Fruit fly (Drosophila melanogaster) whole organism, wandering third instar larva: Measurements from ENCODE around the gene Cpr67Fb.

Source experiments
- Abd-B ChIP-seq: fragments of >200 bp; optimal IDR thresholded peaks from 2 replicates; lab custom pipeline; 2017; ENCODE audit warnings: missing biosample characterization, missing genetic modification characterization
- CG32264 ChIP-seq: fragments of 200-800 bp; sonication (Bioruptor generic); optimal IDR thresholded peaks from 2 replicates; lab custom pipeline; 2016; ENCODE audit warnings: missing biosample characterization, missing genetic modification characterization
- CG9705 ChIP-seq: fragments of 200-800 bp; sonication (Bioruptor generic); optimal IDR thresholded peaks from 2 replicates; lab custom pipeline; 2018; ENCODE audit warnings: missing biosample characterization, mild to moderate bottlenecking, missing genetic modification characterization
- Dfd ChIP-seq: fragments of >200 bp; optimal IDR thresholded peaks from 2 replicates; lab custom pipeline; 2017; ENCODE audit warnings: missing biosample characterization, missing genetic modification characterization
- Dif ChIP-seq: fragments of 200-275, 200-300 bp; sonication (Bioruptor generic); optimal IDR thresholded peaks from 2 replicates; lab custom pipeline; 2018; ENCODE audit warnings: missing biosample characterization, missing genetic modification characterization; ENCODE audit not compliant: partially characterized antibody
- GATAd ChIP-seq: sonication (Bioruptor generic); optimal IDR thresholded peaks from 2 replicates; lab custom pipeline; 2016; ENCODE audit warnings: missing biosample characterization, missing genetic modification characterization
- HLH106 ChIP-seq: fragments of 200-800 bp; optimal IDR thresholded peaks from 3 replicates; lab custom pipeline; 2019; ENCODE audit warnings: missing biosample characterization, mild to moderate bottlenecking, missing genetic modification characterization, moderate library complexity
- Hnf4 ChIP-seq: fragments of 200-800 bp; sonication (Bioruptor generic); optimal IDR thresholded peaks from 2 replicates; lab custom pipeline; 2016; ENCODE audit warnings: missing biosample characterization, mild to moderate bottlenecking, missing genetic modification characterization
- Hr78 ChIP-seq: fragments of >200 bp; optimal IDR thresholded peaks from 2 replicates; lab custom pipeline; 2017; ENCODE audit warnings: missing biosample characterization, missing genetic modification characterization
- Hr83 ChIP-seq: fragments of 200-300 bp; sonication (Bioruptor generic); optimal IDR thresholded peaks from 2 replicates; lab custom pipeline; 2016; ENCODE audit warnings: missing biosample characterization, mild to moderate bottlenecking, missing genetic modification characterization, moderate library complexity; ENCODE audit not compliant: poor library complexity, severe bottlenecking
- Mio ChIP-seq: sonication (Bioruptor generic); optimal IDR thresholded peaks from 2 replicates; lab custom pipeline; 2016; ENCODE audit warnings: missing biosample characterization, missing genetic modification characterization
- Myc ChIP-seq: fragments of >200 bp; optimal IDR thresholded peaks from 2 replicates; lab custom pipeline; 2017
- N ChIP-seq: fragments of >200 bp; optimal IDR thresholded peaks from 2 replicates; lab custom pipeline; 2018; ENCODE audit warnings: missing biosample characterization, missing external identifiers, missing genetic modification characterization
- OdsH ChIP-seq: fragments of 200-800 bp; sonication (Bioruptor generic); optimal IDR thresholded peaks from 2 replicates; lab custom pipeline; 2016; ENCODE audit warnings: missing biosample characterization, mild to moderate bottlenecking, missing genetic modification characterization
- Rel ChIP-seq, 2 experiments: fragments of 200-800 bp; sonication (Bioruptor generic) in 1 of 2; optimal IDR thresholded peaks; 2 replicates in 1 of 2; 3 replicates in 1 of 2; lab custom pipeline; 2016 to 2019; ENCODE audit warnings: mild to moderate bottlenecking in 2 of 2, missing biosample characterization in 2 of 2, missing genetic modification characterization in 2 of 2, moderate library complexity in 1 of 2
- Sp1 ChIP-seq: fragments of 200-800 bp; sonication (Bioruptor generic); optimal IDR thresholded peaks from 3 replicates; lab custom pipeline; 2019; ENCODE audit warnings: missing biosample characterization, mild to moderate bottlenecking, missing genetic modification characterization, moderate library complexity
- Vsx2 ChIP-seq: fragments of 200-300, 225-300 bp; sonication (Bioruptor generic); optimal IDR thresholded peaks from 2 replicates; lab custom pipeline; 2018; ENCODE audit warnings: missing biosample characterization, missing genetic modification characterization; ENCODE audit not compliant: partially characterized antibody
- br ChIP-seq: fragments of 200-800 bp; sonication (Bioruptor generic); optimal IDR thresholded peaks from 2 replicates; lab custom pipeline; 2016; ENCODE audit warnings: missing biosample characterization, missing genetic modification characterization
- brk ChIP-seq: fragments of 200-800 bp; sonication (Bioruptor generic); optimal IDR thresholded peaks from 2 replicates; lab custom pipeline; 2016; ENCODE audit warnings: missing biosample characterization, mild to moderate bottlenecking, missing genetic modification characterization
- dl ChIP-seq, 2 experiments: fragments of 175-275, 200-275 bp in 1 of 2; fragments of 200-275 bp in 1 of 2; sonication (Bioruptor generic); optimal IDR thresholded peaks; lab custom pipeline; 2018; ENCODE audit warnings: mild to moderate bottlenecking in 2 of 2, missing biosample characterization in 2 of 2, missing genetic modification characterization in 2 of 2, moderate library complexity in 2 of 2; ENCODE audit not compliant: partially characterized antibody in 2 of 2, insufficient read depth in 1 of 2
- dsf ChIP-seq: sonication (Bioruptor generic); optimal IDR thresholded peaks from 2 replicates; lab custom pipeline; 2016; ENCODE audit warnings: missing biosample characterization, missing genetic modification characterization, borderline replicate concordance
- ey ChIP-seq: fragments of 200-800 bp; sonication (Bioruptor generic); optimal IDR thresholded peaks from 2 replicates; lab custom pipeline; 2016; ENCODE audit warnings: missing biosample characterization, missing genetic modification characterization
- foxo ChIP-seq, 2 experiments: fragments of 200-800 bp; sonication (Bioruptor generic); optimal IDR thresholded peaks; 2 replicates in 1 of 2; 3 replicates in 1 of 2; lab custom pipeline; 2016 to 2017; ENCODE audit warnings: missing biosample characterization in 2 of 2, missing genetic modification characterization in 2 of 2
- fru ChIP-seq: fragments of 200-800 bp; sonication (Bioruptor generic); optimal IDR thresholded peaks from 3 replicates; lab custom pipeline; 2016; ENCODE audit warnings: missing biosample characterization, mild to moderate bottlenecking, missing genetic modification characterization
- h ChIP-seq: fragments of 200-800 bp; sonication (Bioruptor generic); optimal IDR thresholded peaks from 3 replicates; lab custom pipeline; 2016; ENCODE audit warnings: missing biosample characterization, mild to moderate bottlenecking, missing genetic modification characterization
- jim ChIP-seq: fragments of 175-275, 200-325 bp; sonication (Bioruptor generic); optimal IDR thresholded peaks from 2 replicates; lab custom pipeline; 2016; ENCODE audit warnings: missing biosample characterization, mild to moderate bottlenecking, missing genetic modification characterization
- lola ChIP-seq: fragments of >200 bp; optimal IDR thresholded peaks from 2 replicates; lab custom pipeline; 2017; ENCODE audit warnings: missing biosample characterization, missing genetic modification characterization
- psq ChIP-seq: fragments of 200-800 bp; sonication (Bioruptor generic); optimal IDR thresholded peaks from 3 replicates; lab custom pipeline; 2017; ENCODE audit warnings: missing biosample characterization, mild to moderate bottlenecking, missing genetic modification characterization, moderate library complexity
- rgr ChIP-seq: fragments of 200-800 bp; sonication (Bioruptor generic); optimal IDR thresholded peaks from 3 replicates; lab custom pipeline; 2016; ENCODE audit warnings: missing biosample characterization, mild to moderate bottlenecking, missing genetic modification characterization
- sage ChIP-seq: fragments of 200-800 bp; sonication (Bioruptor generic); optimal IDR thresholded peaks from 2 replicates; lab custom pipeline; 2016; ENCODE audit warnings: missing biosample characterization, mild to moderate bottlenecking, missing genetic modification characterization
- sv ChIP-seq: fragments of 200-800 bp; sonication (Bioruptor generic); optimal IDR thresholded peaks from 3 replicates; lab custom pipeline; 2016; ENCODE audit warnings: missing biosample characterization, missing genetic modification characterization
- tai ChIP-seq: sonication (Bioruptor generic); optimal IDR thresholded peaks from 2 replicates; lab custom pipeline; 2016; ENCODE audit warnings: missing biosample characterization, missing genetic modification characterization
- woc ChIP-seq: sonication (Bioruptor generic); optimal IDR thresholded peaks from 2 replicates; lab custom pipeline; 2016; ENCODE audit warnings: missing biosample characterization, mild to moderate bottlenecking, missing genetic modification characterization

The Cpr67Fb gene

DNA sequence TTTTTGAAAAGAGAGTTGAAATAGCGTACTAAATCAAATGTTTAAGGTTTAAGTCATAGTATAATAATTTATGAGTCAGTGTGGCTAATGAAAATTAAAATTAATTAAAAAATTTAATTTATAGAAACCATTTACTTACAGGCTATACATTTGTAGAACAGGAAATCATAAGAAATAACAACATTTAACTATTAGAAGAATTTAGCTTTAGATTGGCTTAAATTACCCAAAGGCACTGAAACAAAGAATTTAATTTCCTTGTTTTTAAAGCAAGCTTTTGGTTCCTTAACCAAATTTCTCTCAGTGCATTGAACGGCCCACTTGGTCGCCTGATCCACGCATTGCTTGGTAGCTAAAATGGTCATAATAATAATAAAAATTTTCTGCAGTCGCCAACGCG lies 9.5 kb downstream of the Cpr67Fb start:
- no peak for TF ChIP-seq CG9705 (GFP tag; lab: Kevin White, UChicago)
- TF ChIP-seq Rel (GFP tag; optimal IDR thresholded peaks at IDR 0.05; lab: Kevin White, UChicago), result no peak
- TF ChIP-seq Rel (tag; optimal IDR thresholded peaks at IDR 0.05; lab: Kevin White, UChicago), result no peak
- TF ChIP-seq dl (GFP tag; optimal IDR thresholded peaks at IDR 0.05; lab: Kevin White, UChicago; ENCODE audit: insufficient read depth in 1 of 2, partially characterized antibody in 2 of 2), result no peak
- TF ChIP-seq HLH106, result no peak
- TF ChIP-seq GATAd (GFP tag; lab: Kevin White, UChicago), result no peak
- no peak for TF ChIP-seq woc (GFP tag; lab: Kevin White, UChicago)
- TF ChIP-seq fru, result no peak
- no peak for TF ChIP-seq sv
- no peak for TF ChIP-seq lola
- TF ChIP-seq OdsH (GFP tag; lab: Kevin White, UChicago), result no peak
- TF ChIP-seq rgr (GFP tag; lab: Kevin White, UChicago), result no peak
- no peak for TF ChIP-seq jim (GFP tag; lab: Kevin White, UChicago)
- no peak for TF ChIP-seq br (GFP tag; lab: Kevin White, UChicago)

DNA sequence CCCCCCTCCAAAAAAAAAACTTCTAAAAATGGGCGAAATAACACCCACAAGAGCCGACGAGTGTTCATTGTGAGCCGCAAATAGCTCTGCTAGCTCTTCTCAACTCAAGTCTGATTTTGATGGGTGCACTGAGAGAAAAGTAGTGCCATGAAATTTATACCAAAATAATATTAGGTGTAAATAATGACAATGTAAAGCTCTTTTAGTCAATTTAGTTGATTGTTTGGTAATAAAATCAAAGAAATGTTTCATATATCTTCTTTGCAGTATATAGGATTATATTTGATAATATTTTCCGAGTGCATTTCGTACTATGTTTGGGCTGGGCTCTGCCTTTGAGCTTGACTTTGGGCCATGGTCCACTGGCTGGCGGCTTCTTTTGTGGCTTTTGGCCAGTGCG lies 10.8 kb downstream of the Cpr67Fb start:
- TF ChIP-seq psq (GFP tag; lab: Kevin White, UChicago) (no peak), Abd-B (GFP tag; lab: Kevin White, UChicago) (no peak), tai (GFP tag; lab: Kevin White, UChicago) (no peak), Hnf4 (GFP tag; lab: Kevin White, UChicago) (no peak), h (GFP tag; lab: Kevin White, UChicago) (no peak), Sp1 (GFP tag; lab: Kevin White, UChicago) (no peak), brk (no peak), lola (no peak), sage (GFP tag; lab: Kevin White, UChicago) (no peak), dsf (GFP tag; lab: Kevin White, UChicago) (no peak), br (GFP tag; lab: Kevin White, UChicago) (no peak), rgr (GFP tag; lab: Kevin White, UChicago) (no peak), CG32264 (GFP tag; lab: Kevin White, UChicago) (no peak), jim (GFP tag; lab: Kevin White, UChicago) (no peak), Vsx2 (GFP tag; lab: Kevin White, UChicago) (no peak)

DNA sequence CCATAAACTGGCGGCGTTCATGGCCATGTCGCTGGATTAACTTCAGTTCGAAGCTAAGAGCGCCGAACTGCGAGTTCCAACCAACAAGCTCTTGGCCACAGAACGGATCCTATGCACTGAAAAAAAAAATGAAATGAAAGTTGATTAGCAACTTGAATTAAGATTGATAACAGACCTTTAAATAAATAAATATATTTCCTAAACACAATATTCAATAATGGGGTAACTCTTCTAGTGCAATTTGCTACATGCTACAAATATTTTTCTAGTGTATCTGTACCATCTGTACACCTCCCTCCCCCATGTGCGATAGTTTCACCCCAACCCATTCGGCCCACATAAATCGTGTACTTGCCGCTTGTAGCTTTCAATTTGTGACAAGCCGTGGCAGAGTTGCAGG lies 15.6 kb downstream of the Cpr67Fb start:
- no peak for TF ChIP-seq dl (GFP tag; optimal IDR thresholded peaks at IDR 0.05; lab: Kevin White, UChicago; ENCODE audit: insufficient read depth in 1 of 2, partially characterized antibody in 2 of 2)
- TF ChIP-seq Hr83 (GFP tag; lab: Kevin White, UChicago), result no peak
- no peak for TF ChIP-seq OdsH (GFP tag; lab: Kevin White, UChicago)
- TF ChIP-seq Mio (GFP tag; lab: Kevin White, UChicago), result no peak
- no peak for TF ChIP-seq Abd-B (GFP tag; lab: Kevin White, UChicago)
- no peak for TF ChIP-seq Hnf4 (GFP tag; lab: Kevin White, UChicago)
- TF ChIP-seq h (GFP tag; lab: Kevin White, UChicago), result no peak
- no peak for TF ChIP-seq CG32264 (GFP tag; lab: Kevin White, UChicago)
- no peak for TF ChIP-seq CG9705 (GFP tag; lab: Kevin White, UChicago)
- TF ChIP-seq Dfd, result no peak
- TF ChIP-seq psq (GFP tag; lab: Kevin White, UChicago), result no peak
- no peak for TF ChIP-seq foxo (GFP tag; optimal IDR thresholded peaks at IDR 0.05; lab: Kevin White, UChicago)
- TF ChIP-seq Myc (lab: Kevin White, UChicago), result no peak

DNA sequence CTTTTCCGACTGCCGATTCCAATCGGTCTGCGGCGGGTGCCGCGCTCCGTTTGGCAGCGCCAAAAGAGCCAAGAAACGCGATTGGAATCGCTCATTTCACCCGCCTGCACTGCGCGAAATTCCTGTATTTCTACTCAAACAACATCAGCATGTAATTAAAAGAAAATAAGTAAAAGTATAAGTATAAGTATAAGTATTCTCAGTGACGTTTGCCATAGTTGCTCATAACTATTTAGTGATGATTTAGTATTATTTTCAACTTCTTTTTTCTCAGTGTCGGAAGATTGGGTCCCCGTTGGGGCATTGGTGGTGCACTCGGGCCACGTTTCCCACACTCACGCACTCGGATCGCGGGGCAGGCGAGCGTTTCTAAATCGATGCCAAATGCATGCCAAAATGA lies 19.2 kb downstream of the Cpr67Fb start:
- TF ChIP-seq rgr (GFP tag; lab: Kevin White, UChicago) (peak; percentile 28), Dif (no peak), HLH106 (peak; percentile 49), foxo (GFP tag; optimal IDR thresholded peaks at IDR 0.05; lab: Kevin White, UChicago) (peak in 1 of 2 experiments; percentile 39), fru (peak; percentile 34), Sp1 (GFP tag; lab: Kevin White, UChicago) (peak; percentile 37), Hr78 (no peak), GATAd (GFP tag; lab: Kevin White, UChicago) (no peak), ey (peak; percentile 13), woc (GFP tag; lab: Kevin White, UChicago) (peak; percentile 11), h (GFP tag; lab: Kevin White, UChicago) (peak; percentile 34), OdsH (GFP tag; lab: Kevin White, UChicago) (peak; percentile 24), sage (GFP tag; lab: Kevin White, UChicago) (no peak), psq (GFP tag; lab: Kevin White, UChicago) (peak; percentile 10), N (no peak)
